Worm (Caenorhabditis elegans) whole organism, mixed stage, embryonic: ENCODE data around the gene lin-15B.

Experiments used
- M03D4.4 ChIP-seq: sonication (generic microtip); optimal IDR thresholded peaks from 2 replicates; lab custom pipeline; 2017; ENCODE audit warnings: mild to moderate bottlenecking, missing genetic modification characterization, missing compliant biosample characterization
- bed-3 ChIP-seq: fragments of 200-800 bp; sonication (Bioruptor generic); optimal IDR thresholded peaks from 3 replicates; lab custom pipeline; 2018; ENCODE audit warnings: mild to moderate bottlenecking, missing genetic modification characterization, moderate library complexity, missing compliant biosample characterization
- blmp-1 ChIP-seq: fragments of 150-350 bp; optimal IDR thresholded peaks from 2 replicates; lab custom pipeline; 2014; ENCODE audit warnings: missing biosample characterization, missing genetic modification characterization
- ceh-43 ChIP-seq: fragments of 200-800 bp; sonication (Bioruptor generic); optimal IDR thresholded peaks from 2 replicates; lab custom pipeline; 2018; ENCODE audit warnings: mild to moderate bottlenecking, missing genetic modification characterization, moderate library complexity, missing compliant biosample characterization
- ceh-83 ChIP-seq: fragments of 200-800 bp; sonication (Bioruptor generic); optimal IDR thresholded peaks from 2 replicates; lab custom pipeline; 2018; ENCODE audit warnings: mild to moderate bottlenecking, missing genetic modification characterization, missing compliant biosample characterization
- ces-1 ChIP-seq: fragments of 150-350 bp; optimal IDR thresholded peaks from 2 replicates; lab custom pipeline; 2014; ENCODE audit warnings: missing biosample characterization, missing genetic modification reagents, missing genetic modification characterization
- cnd-1 ChIP-seq: fragments of 200-800 bp; sonication (Bioruptor generic); optimal IDR thresholded peaks from 2 replicates; lab custom pipeline; 2018; ENCODE audit warnings: mild to moderate bottlenecking, missing genetic modification characterization, missing compliant biosample characterization
- drap-1 ChIP-seq: fragments of 200-800 bp; sonication (Bioruptor generic); optimal IDR thresholded peaks from 3 replicates; lab custom pipeline; 2018; ENCODE audit warnings: mild to moderate bottlenecking, missing genetic modification characterization, missing compliant biosample characterization
- elt-1 ChIP-seq: sonication (generic microtip); optimal IDR thresholded peaks from 2 replicates; lab custom pipeline; 2017; ENCODE audit warnings: missing genetic modification characterization, mild to moderate bottlenecking, missing compliant biosample characterization, antibody characterized with exemption, moderate library complexity, borderline replicate concordance; ENCODE audit not compliant: insufficient read depth
- elt-3 ChIP-seq: fragments of 150-350 bp; optimal IDR thresholded peaks from 2 replicates; lab custom pipeline; 2014; ENCODE audit warnings: missing biosample characterization, missing genetic modification characterization
- flh-1 ChIP-seq: fragments of 200-800 bp; sonication (Bioruptor generic); optimal IDR thresholded peaks from 2 replicates; lab custom pipeline; 2018; ENCODE audit warnings: mild to moderate bottlenecking, missing genetic modification characterization, moderate library complexity, missing compliant biosample characterization
- ham-2 ChIP-seq: fragments of 200-800 bp; sonication (Bioruptor generic); optimal IDR thresholded peaks from 2 replicates; lab custom pipeline; 2018; ENCODE audit warnings: mild to moderate bottlenecking, missing genetic modification characterization, missing compliant biosample characterization
- hlh-1 ChIP-seq: fragments of 150-350 bp; optimal IDR thresholded peaks from 2 replicates; lab custom pipeline; 2014; ENCODE audit warnings: missing biosample characterization, missing genetic modification reagents, missing genetic modification characterization
- lin-13 ChIP-seq: fragments of 150-350 bp; optimal IDR thresholded peaks from 2 replicates; lab custom pipeline; 2014; ENCODE audit warnings: missing biosample characterization, missing genetic modification characterization
- lin-32 ChIP-seq: fragments of 200-800 bp; sonication (Bioruptor generic); optimal IDR thresholded peaks from 2 replicates; lab custom pipeline; 2018; ENCODE audit warnings: mild to moderate bottlenecking, missing genetic modification characterization, missing compliant biosample characterization
- mab-5 ChIP-seq: fragments of 150-350 bp; optimal IDR thresholded peaks from 2 replicates; lab custom pipeline; 2014; ENCODE audit warnings: missing biosample characterization, missing genetic modification characterization
- mep-1 ChIP-seq: fragments of 150-350 bp; optimal IDR thresholded peaks from 2 replicates; lab custom pipeline; 2017; ENCODE audit warnings: missing biosample characterization, missing genetic modification reagents, missing genetic modification characterization, inconsistent platforms
- mls-2 ChIP-seq: sonication (generic microtip); optimal IDR thresholded peaks from 2 replicates; lab custom pipeline; 2016; ENCODE audit warnings: mild to moderate bottlenecking, missing genetic modification characterization, moderate library complexity, missing compliant biosample characterization
- nhr-12 ChIP-seq: fragments of 150-350 bp; optimal IDR thresholded peaks from 2 replicates; lab custom pipeline; 2014; ENCODE audit warnings: missing biosample characterization, missing genetic modification characterization
- nhr-2 ChIP-seq: fragments of 150-350 bp; optimal IDR thresholded peaks from 2 replicates; lab custom pipeline; 2014; ENCODE audit warnings: missing biosample characterization, missing genetic modification characterization
- nhr-76 ChIP-seq: sonication (generic microtip); optimal IDR thresholded peaks from 2 replicates; lab custom pipeline; 2017; ENCODE audit warnings: missing biosample characterization, missing genetic modification characterization
- sem-2 ChIP-seq: fragments of 200-800 bp; sonication (Bioruptor generic); optimal IDR thresholded peaks from 2 replicates; lab custom pipeline; 2018; ENCODE audit warnings: mild to moderate bottlenecking, missing genetic modification characterization, missing compliant biosample characterization
- snpc-4 ChIP-seq: fragments of 150-350 bp; optimal IDR thresholded peaks from 2 replicates; lab custom pipeline; 2014; ENCODE audit warnings: missing biosample characterization, missing genetic modification characterization
- sptf-1 ChIP-seq: sonication (generic microtip); optimal IDR thresholded peaks from 2 replicates; lab custom pipeline; 2017; ENCODE audit warnings: mild to moderate bottlenecking, missing genetic modification characterization, moderate library complexity, missing compliant biosample characterization
- tbx-8 ChIP-seq: fragments of 200-800 bp; sonication (Bioruptor generic); optimal IDR thresholded peaks from 2 replicates; lab custom pipeline; 2018; ENCODE audit warnings: mild to moderate bottlenecking, missing genetic modification characterization, moderate library complexity, missing compliant biosample characterization
- unc-120 ChIP-seq: sonication (generic microtip); optimal IDR thresholded peaks from 2 replicates; lab custom pipeline; 2017; ENCODE audit warnings: missing genetic modification characterization, missing compliant biosample characterization; ENCODE audit not compliant: poor library complexity, severe bottlenecking
- unc-39 ChIP-seq: fragments of 150-350 bp; optimal IDR thresholded peaks from 2 replicates; lab custom pipeline; 2014; ENCODE audit warnings: missing biosample characterization, missing genetic modification characterization
- unc-62 ChIP-seq: fragments of 150-350 bp; optimal IDR thresholded peaks from 2 replicates; lab custom pipeline; 2014; ENCODE audit warnings: missing biosample characterization, missing genetic modification reagents, missing genetic modification characterization
- zip-8 ChIP-seq: fragments of 150-350 bp; optimal IDR thresholded peaks from 2 replicates; lab custom pipeline; 2014; ENCODE audit warnings: missing biosample characterization, missing genetic modification characterization
- ztf-11 ChIP-seq: fragments of 150-350 bp; optimal IDR thresholded peaks from 2 replicates; lab custom pipeline; 2014; ENCODE audit warnings: missing biosample characterization, missing genetic modification characterization

Gene lin-15B

DNA sequence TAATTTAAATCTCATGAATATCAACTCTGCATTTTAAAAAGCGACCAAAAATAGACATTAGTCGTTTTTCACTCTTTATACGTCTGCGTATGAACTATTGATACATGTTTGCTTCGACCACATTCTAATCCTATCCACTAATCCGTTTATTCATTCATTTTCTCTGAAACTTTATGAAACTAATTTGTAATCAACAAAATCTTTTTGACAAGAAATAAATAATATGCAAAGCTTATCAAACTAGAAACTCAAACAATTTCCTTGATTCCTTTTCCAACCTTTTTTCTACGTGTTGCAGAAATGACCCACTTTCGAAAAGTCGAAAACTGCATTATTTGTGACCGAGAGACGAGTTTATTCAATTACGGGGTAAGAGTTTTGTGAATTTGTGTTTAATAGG, 16.4 kb downstream of the lin-15B start, which contains the start of gene nhr-255:
Gene nhr-255 (plus strand): TSS at position 301 of the 400 bp plus-strand sequence.
- TF ChIP-seq snpc-4 (tag; lab: Kevin White, UChicago) = no peak
- TF ChIP-seq sem-2 (GFP tag; lab: Kevin White, UChicago) = no peak
- peak; percentile 86 for TF ChIP-seq ces-1 (GFP tag; lab: Kevin White, UChicago)

DNA sequence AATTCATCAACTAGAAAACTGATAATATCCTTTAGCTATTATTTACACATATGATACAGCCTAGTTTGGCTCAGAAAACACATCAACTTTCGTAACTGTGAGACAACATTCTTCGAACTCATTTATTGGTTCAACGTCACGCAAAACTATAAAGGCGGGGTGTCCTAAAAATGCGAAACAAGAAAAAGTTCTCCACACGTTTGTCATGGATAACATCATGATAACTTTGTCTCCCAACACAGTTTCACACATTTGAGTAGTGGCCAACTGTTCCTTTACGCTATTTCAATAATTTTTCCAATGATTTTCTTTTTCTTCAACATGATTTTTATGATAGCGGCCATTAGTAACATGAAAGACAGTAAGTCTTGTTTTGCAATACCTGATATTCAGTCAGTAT, 20.8 kb downstream of the lin-15B start, which contains the start of gene srxa-9:
Gene srxa-9 (plus strand): TSS at position 301 of the 400 bp plus-strand sequence.
- no peak for TF ChIP-seq bed-3 (GFP tag; lab: Kevin White, UChicago)
- no peak for TF ChIP-seq snpc-4 (tag; lab: Kevin White, UChicago)
- TF ChIP-seq tbx-8 = no peak
- no peak for TF ChIP-seq mep-1 (tag; lab: Kevin White, UChicago)
- no peak for TF ChIP-seq cnd-1 (tag; lab: Kevin White, UChicago)

DNA sequence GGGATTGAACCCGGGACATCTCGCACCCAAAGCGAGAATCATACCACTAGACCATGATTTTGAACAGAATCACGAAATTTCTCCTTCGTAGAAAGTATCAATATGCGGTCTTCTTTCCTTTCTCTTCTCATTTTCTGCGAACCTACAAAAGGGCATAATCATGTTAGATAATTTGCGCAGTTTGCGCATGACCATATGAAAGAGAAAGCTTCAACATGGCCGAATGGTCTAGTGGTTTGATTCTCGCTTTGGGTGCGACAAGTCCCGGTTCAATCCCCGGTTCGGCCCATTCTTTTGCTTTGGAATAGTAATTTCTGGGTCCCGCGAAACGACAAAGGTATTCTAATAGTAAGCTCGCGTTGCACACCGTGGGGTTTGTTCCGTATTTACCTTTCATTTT, 21.9 kb downstream of the lin-15B start:
- TF ChIP-seq cnd-1 (tag; lab: Kevin White, UChicago) = no peak
- no peak for TF ChIP-seq zip-8 (tag; lab: Kevin White, UChicago)
- peak; percentile 18 for TF ChIP-seq drap-1 (GFP tag; lab: Kevin White, UChicago)
- no peak for TF ChIP-seq unc-39 (tag; lab: Kevin White, UChicago)
- TF ChIP-seq hlh-1 (tag; lab: Kevin White, UChicago) = no peak

DNA sequence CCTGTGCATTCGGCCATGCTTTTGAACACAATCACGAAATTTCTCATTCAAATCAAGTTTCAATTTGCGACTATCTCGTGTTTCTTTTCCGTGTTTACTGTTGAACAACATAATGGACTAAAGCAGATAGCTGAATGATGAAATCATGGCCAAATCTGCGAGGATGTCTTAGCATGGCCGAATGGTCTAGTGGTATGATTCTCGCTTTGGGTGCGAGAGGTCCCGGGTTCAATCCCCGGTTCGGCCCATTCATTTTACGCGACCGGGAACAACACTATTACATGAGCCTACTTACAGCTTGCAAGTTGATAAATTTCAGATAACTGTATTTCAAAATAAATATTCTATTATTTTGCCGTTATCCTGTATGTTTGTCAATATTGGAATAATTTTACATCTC, 25.3 kb downstream of the lin-15B start:
- no peak for TF ChIP-seq unc-39 (tag; lab: Kevin White, UChicago)
- no peak for TF ChIP-seq elt-1
- TF ChIP-seq lin-13 = no peak
- no peak for TF ChIP-seq lin-32 (GFP tag; lab: Kevin White, UChicago)
- TF ChIP-seq sptf-1 (tag; lab: Kevin White, UChicago) = no peak
- TF ChIP-seq ceh-83 (GFP tag; lab: Kevin White, UChicago) = no peak
- TF ChIP-seq tbx-8 = no peak
- TF ChIP-seq flh-1 (GFP tag; lab: Kevin White, UChicago) = no peak
- TF ChIP-seq hlh-1 (tag; lab: Kevin White, UChicago) = no peak
- no peak for TF ChIP-seq zip-8 (tag; lab: Kevin White, UChicago)
- no peak for TF ChIP-seq ztf-11 (tag; lab: Kevin White, UChicago)
- no peak for TF ChIP-seq nhr-2 (tag; lab: Kevin White, UChicago)
- no peak for TF ChIP-seq mep-1 (tag; lab: Kevin White, UChicago)
- no peak for TF ChIP-seq mls-2 (tag; lab: Kevin White, UChicago)
- TF ChIP-seq bed-3 (GFP tag; lab: Kevin White, UChicago) = no peak
- no peak for TF ChIP-seq ces-1 (GFP tag; lab: Kevin White, UChicago)
- no peak for TF ChIP-seq blmp-1 (tag; lab: Kevin White, UChicago)
- TF ChIP-seq nhr-12 = no peak

DNA sequence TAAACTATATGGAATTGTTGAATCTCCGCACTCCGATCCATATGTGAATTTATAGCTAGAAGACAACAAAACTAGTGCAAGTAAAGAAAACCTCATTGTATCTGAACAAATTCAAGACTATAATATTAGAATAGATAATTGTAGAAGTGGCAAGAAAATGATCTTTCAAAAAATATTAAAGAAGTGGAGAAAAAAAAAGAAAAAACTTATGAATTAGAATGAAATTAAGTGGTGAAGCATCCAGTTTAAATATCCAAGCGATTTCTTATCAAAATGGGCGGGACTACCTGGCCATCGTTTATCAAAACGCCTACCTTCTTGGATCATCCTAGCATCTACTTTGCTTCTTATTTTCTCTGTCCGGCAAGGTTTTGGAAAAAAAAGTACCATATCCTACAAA, 31.2 kb downstream of the lin-15B start, which contains the start of gene wrt-4:
Gene wrt-4 (minus strand): TSS at position 101 of the 400 bp plus-strand sequence.
- no peak for TF ChIP-seq bed-3 (GFP tag; lab: Kevin White, UChicago)
- no peak for TF ChIP-seq ceh-43 (GFP tag; lab: Kevin White, UChicago)
- TF ChIP-seq nhr-2 (tag; lab: Kevin White, UChicago) = no peak
- no peak for TF ChIP-seq unc-62 (GFP tag; lab: Kevin White, UChicago)
- no peak for TF ChIP-seq sem-2 (GFP tag; lab: Kevin White, UChicago)
- TF ChIP-seq lin-13 = no peak
- no peak for TF ChIP-seq cnd-1 (tag; lab: Kevin White, UChicago)
- TF ChIP-seq ham-2 (GFP tag; lab: Kevin White, UChicago) = no peak
- TF ChIP-seq mab-5 (tag; lab: Kevin White, UChicago) = no peak
- no peak for TF ChIP-seq unc-120 (tag; lab: Kevin White, UChicago)
- TF ChIP-seq M03D4.4 (tag; lab: Kevin White, UChicago) = no peak
- TF ChIP-seq nhr-76 (tag; lab: Kevin White, UChicago) = no peak
- no peak for TF ChIP-seq elt-3
- no peak for TF ChIP-seq ceh-83 (GFP tag; lab: Kevin White, UChicago)
- TF ChIP-seq, all 35 proteins: peak for 0
